Fruit fly (Drosophila melanogaster) Kc167 (cell line): ENCODE measurements around the gene Dip-C.

Experiments used
- Myc ChIP-seq: fragments of >200 bp; optimal IDR thresholded peaks from 2 replicates; lab custom pipeline; 2017; ENCODE audit warnings: missing external identifiers
- Sin3A ChIP-seq: fragments of >200 bp; optimal IDR thresholded peaks from 2 replicates; lab custom pipeline; 2018; ENCODE audit warnings: missing external identifiers
- h ChIP-seq: fragments of >200 bp; optimal IDR thresholded peaks from 3 replicates; lab custom pipeline; 2018; ENCODE audit warnings: missing external identifiers
- insv ChIP-seq: fragments of >200 bp; optimal IDR thresholded peaks from 3 replicates; lab custom pipeline; 2018; ENCODE audit warnings: missing external identifiers
- psq ChIP-seq: fragments of >200 bp; optimal IDR thresholded peaks from 2 replicates; lab custom pipeline; 2017; ENCODE audit warnings: missing external identifiers
- ttk ChIP-seq: sonication (Bioruptor generic); optimal IDR thresholded peaks from 2 replicates; lab custom pipeline; 2017; ENCODE audit warnings: missing external identifiers

DNA sequence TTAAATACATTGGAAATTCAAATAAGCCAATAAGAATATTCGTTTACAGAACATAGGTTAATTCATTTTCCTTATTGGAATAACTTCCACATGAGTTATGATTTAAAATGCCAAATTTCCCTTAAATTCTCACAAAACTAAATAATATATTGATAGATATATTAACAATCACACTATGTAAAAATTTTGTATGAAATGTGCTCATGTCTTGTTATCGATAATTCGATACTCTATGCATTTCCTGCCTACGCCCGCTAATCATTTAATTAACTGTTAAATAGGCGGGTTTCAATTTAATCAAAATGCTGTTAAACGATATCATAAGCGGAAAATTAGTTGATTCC lies 12.7 kb upstream of the Dip-C start, which contains the start of gene NANS:
- TF ChIP-seq h (lab: Kevin White, UChicago) (no peak), psq (no peak), Myc (no peak), insv (lab: Kevin White, UChicago) (no peak), Sin3A (lab: Kevin White, UChicago) (no peak), ttk (lab: Kevin White, UChicago) (no peak)
